Fruit fly (Drosophila melanogaster): ENCODE results near the gene tna.

- no peak for TF ChIP-seq Sin3A (optimal IDR thresholded peaks at IDR 0.05)
- TF ChIP-seq h (optimal IDR thresholded peaks at IDR 0.05): no peak
- no peak for TF ChIP-seq Myc (optimal IDR thresholded peaks at IDR 0.05)
- TF ChIP-seq psq (optimal IDR thresholded peaks at IDR 0.05): no peak
- no peak for TF ChIP-seq ttk (optimal IDR thresholded peaks at IDR 0.05)
Measured at dm6 chr3L:10889000-10889691, 53.8 kb downstream of the tna start.
